Fruit fly (Drosophila melanogaster) whole organism, embryonic: ENCODE data around the gene CG4424.

Source experiments
- CG10274 ChIP-seq: fragments of 200-800 bp; sonication (Bioruptor generic); optimal IDR thresholded peaks from 3 replicates; lab custom pipeline; 2017; ENCODE audit warnings: missing biosample characterization, mild to moderate bottlenecking, missing genetic modification characterization
- CG10366 ChIP-seq: fragments of 200-800 bp; sonication (Bioruptor generic); IDR thresholded peaks from 2 replicates; pipeline ENCODE4 v1.3.6; 2022; ENCODE audit warnings: missing biosample characterization, missing genetic modification characterization
- CG11456 ChIP-seq: fragments of 200-800 bp; sonication (Bioruptor generic); IDR thresholded peaks from 3 replicates; pipeline ENCODE4 v1.3.6; 2022; ENCODE audit warnings: missing biosample characterization, missing genetic modification characterization
- CG11504 ChIP-seq: fragments of 200-800 bp; sonication (Bioruptor generic); optimal IDR thresholded peaks from 3 replicates; lab custom pipeline; 2019; ENCODE audit warnings: missing biosample characterization, mild to moderate bottlenecking, missing genetic modification characterization, moderate library complexity
- CG13287 ChIP-seq: fragments of 200-800 bp; sonication (Bioruptor generic); IDR thresholded peaks from 2 replicates; pipeline ENCODE4 v1.3.6; 2022; ENCODE audit warnings: missing biosample characterization, missing genetic modification characterization; ENCODE audit not compliant: partially characterized antibody
- CG14667 ChIP-seq: fragments of 200-800 bp; sonication (Bioruptor generic); IDR thresholded peaks from 2 replicates; pipeline ENCODE4 v1.3.6; 2022; ENCODE audit warnings: missing biosample characterization, missing genetic modification characterization
- CG15696 ChIP-seq: fragments of 200-800 bp; sonication (Bioruptor generic); optimal IDR thresholded peaks from 2 replicates; lab custom pipeline; 2019; ENCODE audit warnings: missing biosample characterization, mild to moderate bottlenecking, missing genetic modification characterization, moderate library complexity
- CG17802 ChIP-seq: fragments of 200-800 bp; sonication (Bioruptor generic); optimal IDR thresholded peaks from 2 replicates; lab custom pipeline; 2018; ENCODE audit warnings: missing biosample characterization, mild to moderate bottlenecking, missing genetic modification characterization, moderate library complexity
- CG1792 ChIP-seq: fragments of 200-800 bp; sonication (Bioruptor generic); optimal IDR thresholded peaks from 2 replicates; lab custom pipeline; 2016; ENCODE audit warnings: missing biosample characterization, missing genetic modification characterization
- CG2875 ChIP-seq: fragments of 200-800 bp; sonication (Bioruptor generic); optimal IDR thresholded peaks from 2 replicates; lab custom pipeline; 2017; ENCODE audit warnings: missing biosample characterization, mild to moderate bottlenecking, missing genetic modification characterization, missing genetic modification reagents
- CG31388 ChIP-seq: fragments of 200-800 bp; sonication (Bioruptor generic); optimal IDR thresholded peaks from 2 replicates; lab custom pipeline; 2016; ENCODE audit warnings: missing biosample characterization, missing genetic modification characterization
- CG6689 ChIP-seq: fragments of 200-800 bp; sonication (Bioruptor generic); IDR thresholded peaks from 2 replicates; pipeline ENCODE4 v1.3.6; 2022; ENCODE audit warnings: missing biosample characterization, missing genetic modification characterization
- CG8290 ChIP-seq, 3 experiments: fragments of 200-800 bp; sonication (Bioruptor generic); optimal IDR thresholded peaks; 2 replicates each; lab custom pipeline; 2016 to 2019; ENCODE audit warnings: missing biosample characterization in 3 of 3, missing genetic modification characterization in 3 of 3, mild to moderate bottlenecking in 2 of 3, moderate library complexity in 1 of 3
- D19A ChIP-seq: fragments of 200-800 bp; optimal IDR thresholded peaks from 3 replicates; lab custom pipeline; 2019; ENCODE audit warnings: missing biosample characterization, mild to moderate bottlenecking, missing genetic modification characterization, moderate library complexity
- Elba2 ChIP-seq: fragments of 200-800 bp; sonication (Bioruptor generic); optimal IDR thresholded peaks from 3 replicates; lab custom pipeline; 2016; ENCODE audit warnings: missing biosample characterization, missing genetic modification characterization
- Gsc ChIP-seq: fragments of 200-800 bp; sonication (Bioruptor generic); IDR thresholded peaks from 2 replicates; pipeline ENCODE4 v1.3.6; 2022; ENCODE audit warnings: missing biosample characterization, missing genetic modification characterization
- HHEX ChIP-seq: fragments of 200-800 bp; sonication (Bioruptor generic); optimal IDR thresholded peaks from 3 replicates; lab custom pipeline; 2017; ENCODE audit warnings: missing biosample characterization, mild to moderate bottlenecking, missing genetic modification characterization, missing genetic modification reagents
- MBD-R2 ChIP-seq: fragments of 200-800 bp; sonication (Bioruptor generic); IDR thresholded peaks from 2 replicates; pipeline ENCODE4 v1.3.6; 2022; ENCODE audit warnings: missing biosample characterization, missing genetic modification characterization
- Med ChIP-seq: fragments of 200-800 bp; sonication (Bioruptor generic); peaks from one replicate; lab custom pipeline; 2016; ENCODE audit warnings: missing biosample characterization, missing genetic modification characterization, mild to moderate bottlenecking, inconsistent platforms, moderate library complexity
- Mes4 ChIP-seq: fragments of 200-800 bp; sonication (Bioruptor generic); optimal IDR thresholded peaks from 2 replicates; lab custom pipeline; 2016; ENCODE audit warnings: missing biosample characterization, missing genetic modification characterization
- NC2α ChIP-seq: fragments of 200-800 bp; sonication (Bioruptor generic); optimal IDR thresholded peaks from 2 replicates; lab custom pipeline; 2016; ENCODE audit warnings: missing biosample characterization, missing genetic modification characterization
- Neu2 ChIP-seq: fragments of 200-800 bp; sonication (Bioruptor generic); optimal IDR thresholded peaks from 3 replicates; lab custom pipeline; 2016; ENCODE audit warnings: missing biosample characterization, missing genetic modification characterization, borderline replicate concordance
- Nf-YC ChIP-seq: fragments of 200-800 bp; optimal IDR thresholded peaks from 3 replicates; lab custom pipeline; 2019; ENCODE audit warnings: missing biosample characterization, mild to moderate bottlenecking, missing genetic modification characterization, moderate library complexity
- Trl ChIP-seq, 3 experiments: fragments of >200 bp in 2 of 3; fragments of 200-800 bp in 1 of 3; sonication (Bioruptor generic) in 1 of 3; optimal IDR thresholded peaks; 2 replicates in 1 of 3; 3 replicates in 2 of 3; lab custom pipeline; 2016 to 2017; ENCODE audit warnings: missing biosample characterization in 1 of 3, missing genetic modification characterization in 1 of 3
- bsh ChIP-seq, 2 experiments: fragments of 200-800 bp; sonication (Bioruptor generic); optimal IDR thresholded peaks; 2 replicates each; lab custom pipeline; 2017 to 2018; ENCODE audit warnings: mild to moderate bottlenecking in 2 of 2, missing biosample characterization in 2 of 2, missing genetic modification characterization in 2 of 2, moderate library complexity in 1 of 2
- chm ChIP-seq: fragments of 200-800 bp; sonication (Bioruptor generic); IDR thresholded peaks from 2 replicates; pipeline ENCODE4 v1.3.6; 2022; ENCODE audit warnings: missing biosample characterization, missing genetic modification characterization
- danr ChIP-seq: fragments of 200-800 bp; sonication (Bioruptor generic); IDR thresholded peaks from 2 replicates; pipeline ENCODE4 v1.3.6; 2022; ENCODE audit warnings: missing biosample characterization, missing genetic modification characterization
- ewg ChIP-seq: fragments of 200-800 bp; sonication (Bioruptor generic); optimal IDR thresholded peaks from 3 replicates; lab custom pipeline; 2017; ENCODE audit warnings: mild to moderate bottlenecking, missing biosample characterization, missing genetic modification reagents, missing genetic modification characterization
- kay ChIP-seq: fragments of 200-800 bp; sonication (Bioruptor generic); optimal IDR thresholded peaks from 2 replicates; lab custom pipeline; 2016; ENCODE audit warnings: missing biosample characterization, missing genetic modification characterization
- klu ChIP-seq: fragments of 200-800 bp; sonication (Bioruptor generic); IDR thresholded peaks from 2 replicates; pipeline ENCODE4 v1.3.6; 2022; ENCODE audit warnings: missing biosample characterization, missing genetic modification characterization
- maf-S ChIP-seq: fragments of 200-800 bp; sonication (Bioruptor generic); optimal IDR thresholded peaks from 2 replicates; lab custom pipeline; 2016; ENCODE audit warnings: missing biosample characterization, missing genetic modification characterization
- nom ChIP-seq: fragments of 200-800 bp; sonication (Bioruptor generic); optimal IDR thresholded peaks from 2 replicates; lab custom pipeline; 2017; ENCODE audit warnings: missing biosample characterization, missing genetic modification characterization, mild to moderate bottlenecking, moderate library complexity, missing genetic modification reagents
- oc ChIP-seq: fragments of 200-800 bp; sonication (Bioruptor generic); optimal IDR thresholded peaks from 2 replicates; lab custom pipeline; 2018; ENCODE audit warnings: missing biosample characterization, mild to moderate bottlenecking, missing genetic modification characterization, moderate library complexity
- prd ChIP-seq, 3 experiments: fragments of >200 bp in 2 of 3; fragments of 200-800 bp in 1 of 3; sonication (Bioruptor generic) in 1 of 3; optimal IDR thresholded peaks in 2 of 3; IDR thresholded peaks in 1 of 3; 2 replicates in 2 of 3; 3 replicates in 1 of 3; pipeline versions ENCODE4 v1.3.6 to Lab custom; 2017 to 2022; ENCODE audit warnings: missing biosample characterization in 1 of 3, missing genetic modification characterization in 1 of 3
- sim ChIP-seq: fragments of 200-800 bp; sonication (Bioruptor generic); IDR thresholded peaks from 2 replicates; pipeline ENCODE4 v1.3.6; 2022; ENCODE audit warnings: missing biosample characterization, missing genetic modification characterization
- sisA ChIP-seq: fragments of 200-800 bp; sonication (Bioruptor generic); IDR thresholded peaks from 2 replicates; pipeline ENCODE4 v1.3.6; 2022; ENCODE audit warnings: missing biosample characterization, missing genetic modification characterization
- twi ChIP-seq: fragments of 200-800 bp; optimal IDR thresholded peaks from 2 replicates; lab custom pipeline; 2019; ENCODE audit warnings: missing biosample characterization, mild to moderate bottlenecking, missing genetic modification characterization, moderate library complexity
- yki ChIP-seq: fragments of >200 bp; optimal IDR thresholded peaks from 3 replicates; lab custom pipeline; 2018

The CG4424 gene

dm6 chr3R:20008372-20009051 is 19.3 kb downstream of the CG4424 start, which contains the start of the genes Hs6st and MED25 (continued):
- TF ChIP-seq sim (GFP tag; lab: Robert Waterston, UW) (0 out of 2 replicates have a peak, but pooled peaks have one; percentile 24), chm (peak; percentile 75; the same call in 1 of the 2 replicates), CG8290 (GFP tag; optimal IDR thresholded peaks at IDR 0.05; lab: Kevin White, UChicago) (no peak), CG8290 (tag; optimal IDR thresholded peaks at IDR 0.05; lab: Kevin White, UChicago) (no peak), Nf-YC (tag; lab: Kevin White, UChicago) (no peak), MBD-R2 (peak; percentile 47; the same call in 1 of the 2 replicates), ewg (GFP tag; lab: Kevin White, UChicago) (peak; percentile 81), CG13287 (peak; percentile 73), Neu2 (GFP tag; lab: Kevin White, UChicago) (no peak), maf-S (GFP tag; lab: Kevin White, UChicago) (no peak), danr (GFP tag; lab: Robert Waterston, UW) (no peak), yki (no peak), NC2α (GFP tag; lab: Kevin White, UChicago) (no peak), kay (GFP tag; lab: Kevin White, UChicago) (peak; percentile 57), Gsc (no peak), prd (optimal IDR thresholded peaks at IDR 0.05; lab: Kevin White, UChicago) (no peak), prd (GFP tag; IDR thresholded peaks at IDR 0.05; lab: Robert Waterston, UW) (peak; percentile 32; the same call in 1 of the 3 replicates), HHEX (GFP tag; lab: Kevin White, UChicago) (peak; percentile 34), CG31388 (peak; percentile 7), CG1792 (GFP tag; lab: Kevin White, UChicago) (peak; percentile 28), Mes4 (GFP tag; lab: Kevin White, UChicago) (no peak), CG6689 (GFP tag; lab: Robert Waterston, UW) (no peak), CG14667 (GFP tag; lab: Robert Waterston, UW) (no peak), klu (no peak), CG10366 (GFP tag; lab: Robert Waterston, UW) (no peak), CG11456 (GFP tag; lab: Robert Waterston, UW) (peak; percentile 28; the same call in 1 of the 3 replicates)

dm6 chr3R:20007399-20008285 is 20.2 kb downstream of the CG4424 start:
- peak in 1 of 2 experiments; percentile 17 for TF ChIP-seq bsh (GFP tag; optimal IDR thresholded peaks at IDR 0.05; lab: Kevin White, UChicago)
- TF ChIP-seq Trl (optimal IDR thresholded peaks at IDR 0.05; lab: Kevin White, UChicago): peak; percentile 70 to 85
- TF ChIP-seq Trl (GFP tag; optimal IDR thresholded peaks at IDR 0.05; lab: Kevin White, UChicago): no peak
- TF ChIP-seq Elba2: peak; percentile 45
- peak; percentile 61 for TF ChIP-seq twi (tag; lab: Kevin White, UChicago)
- no peak for TF ChIP-seq CG2875 (GFP tag; lab: Kevin White, UChicago)
- peak; percentile 17 for TF ChIP-seq Med (GFP tag; lab: Kevin White, UChicago)
- TF ChIP-seq CG17802 (tag; lab: Kevin White, UChicago): no peak
- TF ChIP-seq D19A: peak; percentile 55
- TF ChIP-seq nom (GFP tag; lab: Kevin White, UChicago): no peak
- peak; percentile 97 for TF ChIP-seq CG11504 (tag; lab: Kevin White, UChicago)
- TF ChIP-seq CG15696 (tag; lab: Kevin White, UChicago): no peak
- peak; percentile 52 for TF ChIP-seq CG10274
- TF ChIP-seq sisA: no peak
- TF ChIP-seq oc (tag; lab: Kevin White, UChicago): no peak
